Worm (Caenorhabditis elegans): ENCODE results near the gene F17C11.4.

- TF ChIP-seq dao-5 (tag; optimal IDR thresholded peaks at IDR 0.05), result no peak
- no peak for TF ChIP-seq him-1 (tag; optimal IDR thresholded peaks at IDR 0.05)
Observed at ce11 chrV:10929511-10929910, 22.1 kb upstream of the F17C11.4 start, which contains the start of gene F58B4.3.

Measured in whole organism, L4/young adult.